Worm (Caenorhabditis elegans) whole organism, dauer: ENCODE measurements around the gene C17B7.5.

Experiments used
- unc-62 ChIP-seq: sonication (generic microtip); optimal IDR thresholded peaks from 2 replicates; lab custom pipeline; 2017; ENCODE audit warnings: missing biosample characterization, missing genetic modification reagents, missing genetic modification characterization

C17B7.5 gene

DNA sequence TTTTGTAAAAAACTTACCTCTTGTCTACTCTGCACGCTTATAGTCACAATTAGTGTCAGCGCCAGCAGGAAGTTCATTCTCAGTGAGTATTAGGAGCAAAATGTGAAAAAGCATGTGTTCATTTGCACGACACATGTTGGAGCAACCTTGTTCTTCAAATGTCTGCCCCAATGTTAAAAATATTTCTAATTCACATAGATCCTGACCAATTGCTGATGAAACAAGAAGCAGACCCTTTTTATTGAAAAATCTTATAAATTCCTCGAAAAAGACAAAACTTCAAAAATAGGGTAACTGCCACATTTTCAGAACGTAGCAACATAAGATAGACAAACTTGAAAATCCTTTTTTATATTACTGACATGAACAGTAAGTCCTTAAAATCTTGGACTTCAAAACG lies 9.3 kb upstream of the C17B7.5 start, which contains the start of gene C17B7.8:
Gene C17B7.8 (minus strand): TSS at position 101 of the 400 bp plus-strand sequence.
- no peak for TF ChIP-seq unc-62 (GFP tag; lab: Kevin White, UChicago)

DNA sequence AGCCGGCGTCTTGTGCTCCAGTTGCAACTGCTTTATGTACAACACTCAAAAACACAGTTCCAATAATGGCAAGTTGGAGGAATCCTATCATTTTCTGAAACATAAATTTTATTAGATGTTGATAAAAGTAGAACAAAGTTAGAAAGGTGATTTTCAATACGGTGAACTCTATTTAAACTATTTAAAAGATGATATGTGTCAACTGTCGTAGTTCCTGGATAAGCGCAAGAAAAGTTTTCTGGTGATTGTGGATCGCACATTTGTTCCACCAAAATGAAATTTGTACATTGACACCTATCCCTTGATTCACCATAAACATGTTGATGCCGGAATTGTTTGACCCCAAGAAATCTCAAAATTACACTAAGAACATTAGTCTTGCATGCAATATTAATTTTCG lies 1.4 kb upstream of the C17B7.5 start, which contains the start of gene C17B7.9:
Gene C17B7.9 (minus strand): TSS at position 101 of the 400 bp plus-strand sequence.
- no peak for TF ChIP-seq unc-62 (GFP tag; lab: Kevin White, UChicago)

DNA sequence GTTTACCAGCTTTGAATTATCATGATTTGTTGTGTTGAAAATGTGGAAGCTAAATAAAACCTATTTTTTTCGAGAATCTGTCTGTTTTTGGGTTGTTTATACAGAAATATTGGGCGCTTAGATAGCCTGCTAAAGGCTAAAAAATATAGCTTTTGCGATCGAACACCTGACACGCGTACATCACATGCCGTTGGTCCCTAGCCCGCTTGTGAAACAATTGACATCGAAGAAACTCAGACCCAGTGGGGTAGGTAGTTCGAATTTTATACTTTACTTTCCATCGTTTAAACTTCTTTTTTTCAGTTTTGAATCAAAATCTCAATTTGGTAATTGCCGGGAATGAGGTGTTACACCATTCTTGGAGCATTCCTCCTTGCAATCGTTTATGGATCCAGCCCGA lies 5.6 kb downstream of the C17B7.5 start, which contains the start of gene C17B7.4:
Gene C17B7.4 (plus strand): TSS at position 301 of the 400 bp plus-strand sequence.
- no peak for TF ChIP-seq unc-62 (GFP tag; lab: Kevin White, UChicago)

DNA sequence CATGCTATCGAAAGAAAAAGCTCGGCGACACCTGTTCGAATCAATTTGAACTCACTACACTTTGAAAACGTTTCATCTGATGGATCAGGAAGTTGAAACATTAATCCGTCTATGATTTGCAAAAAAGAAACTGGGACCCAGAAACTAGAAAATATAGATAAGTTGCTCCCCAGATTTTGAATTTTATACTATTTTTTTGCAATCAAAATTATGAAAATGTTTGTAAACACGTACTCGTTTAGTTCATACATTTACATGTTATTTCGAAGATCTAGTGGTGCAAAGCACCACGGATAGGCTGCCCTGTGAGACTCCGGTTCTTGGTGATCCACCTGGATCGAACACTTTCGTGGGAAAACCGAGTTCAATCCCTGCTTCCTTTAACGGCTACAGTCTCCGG lies 8.5 kb downstream of the C17B7.5 start, which contains the start of gene C17B7.10:
Gene C17B7.10 (minus strand): TSS at position 101 of the 400 bp plus-strand sequence.
- no peak for TF ChIP-seq unc-62 (GFP tag; lab: Kevin White, UChicago)

DNA sequence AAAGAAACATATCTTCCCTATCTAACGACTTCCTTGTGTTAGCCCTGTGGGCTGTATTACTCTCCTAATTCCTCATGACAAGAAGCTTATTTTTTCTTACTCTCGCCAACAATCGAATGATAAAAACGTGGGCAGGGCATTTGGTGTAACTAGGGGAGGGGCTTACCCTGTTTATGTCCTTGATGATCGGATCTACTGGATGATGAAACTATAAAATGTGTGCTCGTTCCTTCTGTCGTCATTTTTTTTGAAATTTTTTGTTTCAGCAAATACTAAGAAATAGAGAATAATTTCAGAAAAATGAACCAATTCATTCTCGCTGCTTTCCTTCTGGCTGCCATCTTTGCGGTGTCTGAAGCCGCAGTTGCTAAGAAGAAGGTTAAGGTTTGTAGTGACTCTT lies 9.1 kb downstream of the C17B7.5 start, which contains the start of gene C17B7.3:
Gene C17B7.3 (plus strand): TSS at position 301 of the 400 bp plus-strand sequence.
- TF ChIP-seq unc-62 (GFP tag; lab: Kevin White, UChicago): no peak

DNA sequence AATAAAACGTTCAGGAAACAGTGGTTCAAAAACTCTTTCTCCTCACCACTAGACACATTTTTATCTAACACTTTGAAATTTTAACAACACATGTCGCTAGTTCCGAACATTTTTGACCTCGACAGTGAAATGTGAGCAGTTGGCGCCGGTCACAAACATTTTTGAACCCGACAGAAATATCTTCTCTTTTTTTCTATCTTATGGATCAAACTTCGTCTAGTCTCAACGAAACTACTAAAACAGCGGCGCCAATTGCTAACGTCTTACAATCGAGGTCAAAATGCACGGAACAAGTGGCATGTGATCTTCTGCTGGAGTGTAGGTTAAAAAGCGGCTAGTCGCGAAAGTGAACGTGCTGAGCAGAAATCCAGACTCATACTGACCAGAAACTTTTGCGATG lies 10.6 kb downstream of the C17B7.5 start:
- TF ChIP-seq unc-62 (GFP tag; lab: Kevin White, UChicago): no peak

DNA sequence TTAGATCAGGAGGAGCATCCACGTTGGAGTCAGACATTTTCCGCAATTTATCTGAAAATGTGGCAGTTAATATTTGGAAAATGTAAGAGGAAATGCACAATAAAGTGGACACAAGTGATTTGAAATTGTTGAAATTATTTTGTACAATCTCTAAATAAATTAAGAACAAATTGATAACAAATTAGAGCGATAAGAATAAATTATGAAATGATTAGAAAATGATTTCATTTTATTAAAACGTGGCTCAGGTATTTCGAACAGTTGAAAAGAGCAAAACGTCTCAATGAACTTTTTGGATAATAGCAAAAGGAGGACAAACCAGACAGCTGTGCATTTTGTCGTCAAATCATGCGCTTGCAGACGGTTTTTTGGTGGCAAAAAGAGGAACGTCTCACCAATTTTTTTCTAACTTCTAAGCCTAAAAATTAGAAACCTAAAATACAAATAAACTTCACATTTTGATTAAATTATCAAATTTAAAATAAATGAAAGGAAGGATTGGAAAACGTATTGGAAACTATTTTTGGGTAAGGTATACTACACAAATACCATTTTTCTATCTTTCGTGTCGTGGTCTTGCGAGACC lies 13.1 kb downstream of the C17B7.5 start, which contains the start of gene fbxa-65:
Gene fbxa-65 (minus strand): TSS at position 51 of the 586 bp plus-strand sequence.
- TF ChIP-seq unc-62 (GFP tag; lab: Kevin White, UChicago): no peak

DNA sequence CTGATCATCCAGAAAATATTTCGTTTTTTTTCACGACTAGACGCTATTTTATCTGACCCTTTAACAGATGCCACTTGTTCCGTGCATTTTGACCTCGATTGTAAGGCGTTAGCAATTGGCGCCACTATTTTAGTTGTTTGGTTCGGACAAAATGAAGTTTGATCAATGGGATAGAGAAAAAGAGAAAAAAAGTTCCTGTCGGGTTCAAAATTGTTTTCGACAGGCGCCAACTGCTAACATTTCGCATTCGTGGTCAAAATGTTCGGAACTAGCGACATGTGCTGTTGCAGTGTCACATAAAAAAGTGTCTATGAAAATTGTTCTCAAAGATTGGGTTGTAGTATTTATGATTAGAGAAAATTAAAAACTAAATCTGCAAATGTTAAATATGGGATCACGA lies 14.1 kb downstream of the C17B7.5 start:
- no peak for TF ChIP-seq unc-62 (GFP tag; lab: Kevin White, UChicago)

DNA sequence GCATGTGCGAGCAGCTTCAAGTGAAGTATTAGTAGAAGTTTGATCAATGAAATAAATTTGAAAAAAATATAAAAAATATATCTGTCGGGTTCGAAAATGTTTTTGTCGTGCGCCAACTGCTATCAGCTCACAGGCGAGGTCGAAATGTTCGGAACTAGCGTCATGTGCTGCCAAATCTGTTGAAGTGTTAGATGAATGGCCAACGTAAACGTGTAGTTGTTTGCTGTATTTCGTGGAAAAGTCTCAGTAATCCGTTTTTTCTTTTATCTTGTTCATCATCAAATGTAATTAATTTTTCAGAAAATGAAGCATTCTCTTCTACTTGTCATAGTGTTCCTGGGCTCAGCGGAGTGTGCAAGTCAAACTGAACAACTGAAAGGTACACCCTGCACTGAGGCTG lies 16.4 kb downstream of the C17B7.5 start, which contains the start of gene C17B7.15:
Gene C17B7.15 (plus strand): TSS at position 301 of the 400 bp plus-strand sequence.
- no peak for TF ChIP-seq unc-62 (GFP tag; lab: Kevin White, UChicago)

DNA sequence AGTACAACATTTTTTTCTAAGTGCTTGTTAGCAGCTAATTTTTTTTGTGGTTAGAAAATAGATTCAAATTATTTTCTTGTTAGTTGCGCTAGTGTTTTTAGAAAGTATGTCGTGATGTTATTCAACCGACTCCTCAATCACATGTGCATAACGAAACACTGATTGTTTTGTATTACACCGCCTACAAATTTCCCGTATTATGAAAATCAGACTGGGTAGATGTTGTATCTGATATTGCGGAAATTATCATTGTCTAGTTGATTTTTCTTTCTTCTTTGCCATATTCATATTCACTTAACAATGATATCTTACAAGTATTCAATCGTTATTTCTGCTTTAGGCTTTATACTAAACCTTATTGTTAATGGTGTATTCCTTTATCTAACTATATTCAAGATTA lies 17.8 kb downstream of the C17B7.5 start, which contains the start of gene str-63:
Gene str-63 (plus strand): TSS at position 301 of the 400 bp plus-strand sequence.
- TF ChIP-seq unc-62 (GFP tag; lab: Kevin White, UChicago): no peak

DNA sequence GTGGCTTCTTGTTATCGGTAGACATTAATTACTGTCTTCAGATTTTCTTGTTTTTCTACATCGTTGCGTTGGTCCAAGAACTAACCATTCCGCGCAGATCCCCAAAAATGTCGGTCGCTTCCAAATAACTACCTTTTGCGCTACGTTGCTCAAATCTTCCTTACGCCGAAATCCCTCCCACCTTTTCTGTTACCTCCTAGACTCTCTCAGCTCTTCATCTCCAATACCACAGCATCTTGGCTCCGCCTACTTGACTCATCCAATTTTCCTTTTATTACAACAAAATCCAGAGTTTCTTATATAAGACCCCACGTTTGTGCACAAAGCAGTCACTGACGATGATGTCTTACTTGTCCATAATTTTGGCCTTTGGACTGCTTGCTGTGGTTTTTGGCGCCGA lies 19.5 kb downstream of the C17B7.5 start, which contains the start of gene C17B7.12:
Gene C17B7.12 (plus strand): TSS at position 301 of the 400 bp plus-strand sequence.
- no peak for TF ChIP-seq unc-62 (GFP tag; lab: Kevin White, UChicago)

DNA sequence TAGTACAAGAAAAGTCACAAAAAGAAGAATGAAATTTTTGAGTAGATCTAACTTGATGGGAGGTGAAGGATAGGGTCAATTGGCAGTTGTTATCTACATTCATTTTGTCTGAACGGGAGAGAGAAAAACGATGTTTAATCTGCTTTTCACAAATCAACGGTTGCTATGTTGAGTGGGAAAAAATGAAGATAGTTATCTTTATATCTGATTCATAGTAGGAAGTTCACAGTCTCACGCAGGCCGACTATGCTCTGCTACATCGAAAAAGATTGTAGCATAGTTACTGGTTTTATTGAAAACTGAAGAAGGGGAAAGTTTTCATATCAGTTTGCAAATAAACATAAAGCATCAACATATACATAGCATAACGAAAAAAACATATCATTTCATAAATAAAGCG lies 22.1 kb downstream of the C17B7.5 start:
- no peak for TF ChIP-seq unc-62 (GFP tag; lab: Kevin White, UChicago)

DNA sequence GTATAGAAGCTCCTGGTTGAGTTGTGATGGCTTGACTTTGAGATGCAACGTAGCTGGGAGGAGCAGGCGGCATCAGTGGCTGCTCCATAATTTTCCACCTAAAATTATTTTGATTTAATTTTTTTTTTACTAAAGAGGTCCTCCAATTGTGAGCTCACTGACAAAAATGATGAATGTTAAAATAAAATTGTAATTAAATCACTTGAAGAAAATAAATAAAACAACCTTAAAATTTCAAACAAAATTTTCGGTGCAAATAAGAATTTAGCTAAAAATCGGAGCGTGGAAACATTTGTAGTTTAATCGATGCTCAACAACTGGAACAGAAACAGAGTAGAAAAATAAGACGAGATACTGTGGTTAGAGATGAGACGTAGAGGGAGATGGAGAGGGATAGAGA lies 23.7 kb downstream of the C17B7.5 start, which contains the start of gene scrm-3:
Gene scrm-3 (minus strand): TSS at position 101 of the 400 bp plus-strand sequence.
- TF ChIP-seq unc-62 (GFP tag; lab: Kevin White, UChicago): no peak

DNA sequence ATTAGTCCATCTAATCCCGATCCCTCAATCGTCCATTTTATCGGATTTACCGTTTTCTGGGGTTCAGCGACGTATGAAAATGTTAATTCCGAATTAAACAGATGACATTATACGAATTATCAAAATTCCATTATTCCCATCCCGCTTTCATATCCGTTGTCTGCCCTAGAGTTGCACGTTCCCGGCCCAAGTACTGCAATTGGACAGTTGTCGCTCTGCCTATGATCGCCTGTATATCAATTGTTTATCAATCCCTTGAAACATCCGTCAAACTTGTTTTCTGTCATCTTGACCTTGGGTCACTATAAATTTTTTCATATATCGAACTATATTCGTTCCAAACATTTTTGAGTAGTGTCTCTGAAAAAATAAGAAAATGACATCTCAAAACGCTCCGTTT lies 24.8 kb downstream of the C17B7.5 start, which contains the start of gene C04E12.5:
Gene C04E12.5 (plus strand): TSS at position 301 of the 400 bp plus-strand sequence.
- TF ChIP-seq unc-62 (GFP tag; lab: Kevin White, UChicago): no peak

DNA sequence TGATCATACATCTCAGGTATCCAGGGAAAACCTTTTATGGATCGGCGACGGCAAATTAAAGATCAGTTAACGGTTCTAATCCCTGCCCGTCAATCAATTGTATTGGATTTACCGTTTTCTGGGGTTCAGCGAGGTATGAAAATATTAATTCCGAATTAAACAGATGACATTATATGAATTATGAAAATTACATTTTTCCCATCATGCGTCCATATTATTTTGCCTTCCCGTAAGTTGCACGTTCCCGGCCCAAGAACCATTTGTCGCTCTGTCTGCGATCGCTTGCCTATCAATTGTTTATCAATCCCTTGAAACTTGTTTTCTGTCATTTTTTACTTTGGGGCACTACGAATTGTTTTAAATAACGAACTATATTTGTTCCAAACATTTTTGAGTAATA lies 28.2 kb downstream of the C17B7.5 start:
- no peak for TF ChIP-seq unc-62 (GFP tag; lab: Kevin White, UChicago)

DNA sequence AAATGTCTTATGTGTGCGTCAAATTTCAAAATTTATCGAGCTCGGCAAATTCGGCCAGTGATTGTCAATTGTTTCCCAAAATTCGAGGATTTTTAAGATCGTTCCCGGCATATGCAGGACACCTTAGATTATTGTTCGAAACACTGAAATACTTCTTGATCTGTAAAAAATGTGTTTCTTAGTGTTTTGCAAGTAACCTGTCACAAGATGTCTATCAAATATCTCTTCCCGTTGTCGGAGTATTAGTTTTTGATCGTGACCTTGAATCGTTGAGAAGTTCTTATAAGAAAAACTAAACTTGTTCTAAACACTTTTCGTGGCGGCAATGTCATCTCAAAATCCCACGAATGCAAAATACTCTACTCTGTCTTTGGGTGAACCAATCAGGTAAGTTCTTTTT lies 29.0 kb downstream of the C17B7.5 start, which contains the start of gene C04E12.4:
Gene C04E12.4 (plus strand): TSS at position 301 of the 400 bp plus-strand sequence.
- TF ChIP-seq unc-62 (GFP tag; lab: Kevin White, UChicago): no peak
